Fruit fly (Drosophila melanogaster): ENCODE data around the gene CG14238.

- TF ChIP-seq CG8478 (optimal IDR thresholded peaks at IDR 0.05), result no peak
- no peak for TF ChIP-seq CTCF (optimal IDR thresholded peaks at IDR 0.05)
Observed at dm6 chr3R:26448779-26449178, 9.3 kb upstream of the CG14238 start, which contains the start of gene Hex-t1.

Data from S2 (cell line).